Worm (Caenorhabditis elegans) whole organism, late embryonic: Measurements from ENCODE around the gene K05D4.9.

Experiments
- C38D4.7 ChIP-seq: fragments of 200-800 bp; sonication (Bioruptor generic); optimal IDR thresholded peaks from 2 replicates; lab custom pipeline; 2018; ENCODE audit warnings: mild to moderate bottlenecking, missing genetic modification characterization, moderate library complexity, missing compliant biosample characterization
- K09A11.1 ChIP-seq: sonication (generic microtip); optimal IDR thresholded peaks from 2 replicates; lab custom pipeline; 2017; ENCODE audit warnings: antibody characterized with exemption, mild to moderate bottlenecking, missing genetic modification characterization, missing compliant biosample characterization; ENCODE audit not compliant: insufficient read depth
- T23F11.4 ChIP-seq: fragments of 200-800 bp; sonication (Bioruptor generic); optimal IDR thresholded peaks from 2 replicates; lab custom pipeline; 2018; ENCODE audit warnings: mild to moderate bottlenecking, missing genetic modification characterization, missing compliant biosample characterization
- Y22D7AL.16 ChIP-seq: sonication (generic microtip); optimal IDR thresholded peaks from 2 replicates; lab custom pipeline; 2016; ENCODE audit warnings: missing genetic modification characterization, missing compliant biosample characterization
- ceh-14 ChIP-seq: sonication (generic microtip); optimal IDR thresholded peaks from 2 replicates; lab custom pipeline; 2016; ENCODE audit warnings: missing genotype, missing genetic modification characterization, missing compliant biosample characterization
- ceh-18 ChIP-seq: sonication (generic microtip); optimal IDR thresholded peaks from 2 replicates; lab custom pipeline; 2016; ENCODE audit warnings: missing genetic modification characterization, missing compliant biosample characterization
- ceh-19 ChIP-seq: fragments of 200-800 bp; sonication (Bioruptor generic); optimal IDR thresholded peaks from 2 replicates; lab custom pipeline; 2018; ENCODE audit warnings: mild to moderate bottlenecking, missing genetic modification characterization, missing compliant biosample characterization
- ceh-24 ChIP-seq: sonication (generic microtip); optimal IDR thresholded peaks from 2 replicates; lab custom pipeline; 2016; ENCODE audit warnings: mild to moderate bottlenecking, missing genetic modification characterization, missing compliant biosample characterization
- ceh-30 ChIP-seq: fragments of 150-350 bp; optimal IDR thresholded peaks from 2 replicates; lab custom pipeline; 2014; ENCODE audit warnings: missing biosample characterization, missing genetic modification characterization
- ceh-31 ChIP-seq: sonication (generic microtip); optimal IDR thresholded peaks from 2 replicates; lab custom pipeline; 2016; ENCODE audit warnings: missing genetic modification characterization, missing compliant biosample characterization
- ceh-34 ChIP-seq: sonication (generic microtip); optimal IDR thresholded peaks from 2 replicates; lab custom pipeline; 2016; ENCODE audit warnings: mild to moderate bottlenecking, missing genetic modification characterization, missing compliant biosample characterization
- ceh-6 ChIP-seq: fragments of 200-800 bp; sonication (Bioruptor generic); optimal IDR thresholded peaks from 2 replicates; lab custom pipeline; 2018; ENCODE audit warnings: mild to moderate bottlenecking, missing genetic modification characterization, missing compliant biosample characterization
- ceh-9 ChIP-seq: sonication (generic microtip); optimal IDR thresholded peaks from 2 replicates; lab custom pipeline; 2016; ENCODE audit warnings: mild to moderate bottlenecking, missing genetic modification characterization, inconsistent platforms, missing compliant biosample characterization
- dmd-4 ChIP-seq: sonication (generic microtip); optimal IDR thresholded peaks from 2 replicates; lab custom pipeline; 2016; ENCODE audit warnings: borderline replicate concordance, missing genetic modification characterization, missing compliant biosample characterization
- elt-2 ChIP-seq: sonication (generic microtip); optimal IDR thresholded peaks from 2 replicates; lab custom pipeline; 2016; ENCODE audit warnings: missing genetic modification reagents, missing genetic modification characterization, missing compliant biosample characterization
- elt-4 ChIP-seq: sonication (generic microtip); optimal IDR thresholded peaks from 2 replicates; lab custom pipeline; 2016; ENCODE audit warnings: missing genetic modification characterization, missing compliant biosample characterization
- fax-1 ChIP-seq: sonication (generic microtip); optimal IDR thresholded peaks from 2 replicates; lab custom pipeline; 2016; ENCODE audit warnings: missing genotype, missing genetic modification characterization, missing compliant biosample characterization
- fkh-10 ChIP-seq: fragments of 150-350 bp; optimal IDR thresholded peaks from 2 replicates; lab custom pipeline; 2014; ENCODE audit warnings: missing biosample characterization, missing genetic modification reagents, missing genetic modification characterization
- gmeb-2 ChIP-seq: sonication (generic microtip); optimal IDR thresholded peaks from 2 replicates; lab custom pipeline; 2016; ENCODE audit warnings: missing genetic modification characterization, inconsistent platforms, missing compliant biosample characterization
- hlh-13 ChIP-seq: fragments of 200-800 bp; sonication (Bioruptor generic); optimal IDR thresholded peaks from 2 replicates; lab custom pipeline; 2018; ENCODE audit warnings: mild to moderate bottlenecking, missing genetic modification characterization, missing compliant biosample characterization
- hlh-6 ChIP-seq: sonication (generic microtip); optimal IDR thresholded peaks from 2 replicates; lab custom pipeline; 2016; ENCODE audit warnings: missing genotype, missing genetic modification characterization, missing compliant biosample characterization
- hlh-8 ChIP-seq: sonication (generic microtip); optimal IDR thresholded peaks from 2 replicates; lab custom pipeline; 2016; ENCODE audit warnings: missing genotype, missing genetic modification characterization, missing compliant biosample characterization
- lim-6 ChIP-seq: sonication (generic microtip); optimal IDR thresholded peaks from 2 replicates; lab custom pipeline; 2016; ENCODE audit warnings: missing genetic modification characterization, missing compliant biosample characterization
- lin-11 ChIP-seq: fragments of 200-800 bp; sonication (Bioruptor generic); optimal IDR thresholded peaks from 2 replicates; lab custom pipeline; 2018; ENCODE audit warnings: mild to moderate bottlenecking, missing genetic modification characterization, missing compliant biosample characterization
- madf-2 ChIP-seq: sonication (generic microtip); optimal IDR thresholded peaks from 2 replicates; lab custom pipeline; 2017; ENCODE audit warnings: missing genetic modification characterization, missing compliant biosample characterization
- mec-3 ChIP-seq: sonication (generic microtip); optimal IDR thresholded peaks from 2 replicates; lab custom pipeline; 2016; ENCODE audit warnings: borderline replicate concordance, missing genetic modification characterization, missing compliant biosample characterization
- nfya-1 ChIP-seq: sonication (generic microtip); optimal IDR thresholded peaks from 2 replicates; lab custom pipeline; 2017; ENCODE audit warnings: missing genetic modification characterization, mild to moderate bottlenecking, missing compliant biosample characterization, antibody characterized with exemption, moderate library complexity
- nhr-232 ChIP-seq: sonication (generic microtip); optimal IDR thresholded peaks from 2 replicates; lab custom pipeline; 2016; ENCODE audit warnings: missing genetic modification characterization, missing compliant biosample characterization
- pag-3 ChIP-seq: sonication (generic microtip); optimal IDR thresholded peaks from 2 replicates; lab custom pipeline; 2016; ENCODE audit warnings: missing compliant biosample characterization, missing genetic modification characterization, borderline replicate concordance
- pax-1 ChIP-seq: fragments of 150-350 bp; optimal IDR thresholded peaks from 2 replicates; lab custom pipeline; 2014; ENCODE audit warnings: missing biosample characterization, missing genetic modification characterization
- pha-4 ChIP-seq: fragments of 150-350 bp; optimal IDR thresholded peaks from 2 replicates; lab custom pipeline; 2018; ENCODE audit warnings: missing biosample characterization, missing genetic modification reagents, missing genetic modification characterization
- rnt-1 ChIP-seq: sonication (generic microtip); optimal IDR thresholded peaks from 2 replicates; lab custom pipeline; 2016; ENCODE audit warnings: missing genetic modification characterization, missing compliant biosample characterization
- sdc-2 ChIP-seq: sonication (generic microtip); optimal IDR thresholded peaks from 2 replicates; lab custom pipeline; 2016; ENCODE audit warnings: missing genotype, missing genetic modification characterization, missing compliant biosample characterization
- sox-2 ChIP-seq: fragments of 200-800 bp; sonication (Bioruptor generic); IDR thresholded peaks from 2 replicates; pipeline ENCODE4 v1.3.6; 2022; ENCODE audit warnings: missing genetic modification reagents, missing genetic modification characterization, missing compliant biosample characterization
- syd-9 ChIP-seq: sonication (generic microtip); optimal IDR thresholded peaks from 2 replicates; lab custom pipeline; 2016; ENCODE audit warnings: mild to moderate bottlenecking, missing genetic modification characterization, moderate library complexity, missing compliant biosample characterization
- tbx-7 ChIP-seq: sonication (generic microtip); optimal IDR thresholded peaks from 2 replicates; lab custom pipeline; 2016; ENCODE audit warnings: missing genotype, missing genetic modification characterization, missing compliant biosample characterization
- unc-42 ChIP-seq: sonication (generic microtip); optimal IDR thresholded peaks from 2 replicates; lab custom pipeline; 2016; ENCODE audit warnings: missing genotype, missing genetic modification characterization, missing compliant biosample characterization
- ztf-16 ChIP-seq: sonication (generic microtip); optimal IDR thresholded peaks from 2 replicates; lab custom pipeline; 2017; ENCODE audit warnings: missing genetic modification characterization, missing compliant biosample characterization

Gene K05D4.9

DNA sequence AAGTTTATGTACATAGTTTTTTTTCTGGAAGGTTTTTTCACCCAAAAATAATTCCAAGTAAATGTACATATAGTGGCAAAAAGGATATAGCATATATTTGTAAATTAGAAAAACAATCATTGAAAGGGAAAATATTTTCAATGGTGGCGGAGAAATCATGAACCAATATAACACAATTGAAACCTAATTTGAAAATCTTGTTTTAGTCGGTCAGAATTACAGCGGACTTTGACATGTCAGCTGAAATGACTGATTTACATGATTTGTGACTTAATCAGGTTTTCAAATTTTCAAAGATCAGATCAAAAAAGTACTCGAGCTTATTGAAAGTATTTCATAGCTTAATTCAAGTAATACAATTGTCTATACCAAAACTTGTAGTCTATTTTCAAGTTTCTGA, at the start of gene K05D4.9:
Gene K05D4.9, minus strand, starts transcription at position 101 of the 400 bp plus-strand sequence.
- TF ChIP-seq ceh-31 (tag; lab: Kevin White, UChicago) (no peak), lin-11 (tag; lab: Kevin White, UChicago) (no peak), sdc-2 (tag; lab: Kevin White, UChicago) (no peak), ceh-34 (tag; lab: Kevin White, UChicago) (no peak), pax-1 (tag; lab: Kevin White, UChicago) (no peak), mec-3 (tag; lab: Kevin White, UChicago) (no peak), hlh-8 (tag; lab: Kevin White, UChicago) (no peak), ceh-18 (tag; lab: Kevin White, UChicago) (no peak), K09A11.1 (tag; lab: Kevin White, UChicago) (no peak), dmd-4 (tag; lab: Kevin White, UChicago) (no peak), lim-6 (tag; lab: Kevin White, UChicago) (no peak), C38D4.7 (GFP tag; lab: Kevin White, UChicago) (no peak), ceh-30 (tag; lab: Kevin White, UChicago) (no peak), hlh-6 (tag; lab: Kevin White, UChicago) (no peak), ceh-9 (no peak), ceh-19 (GFP tag; lab: Kevin White, UChicago) (no peak), nfya-1 (tag; lab: Kevin White, UChicago) (no peak)

DNA sequence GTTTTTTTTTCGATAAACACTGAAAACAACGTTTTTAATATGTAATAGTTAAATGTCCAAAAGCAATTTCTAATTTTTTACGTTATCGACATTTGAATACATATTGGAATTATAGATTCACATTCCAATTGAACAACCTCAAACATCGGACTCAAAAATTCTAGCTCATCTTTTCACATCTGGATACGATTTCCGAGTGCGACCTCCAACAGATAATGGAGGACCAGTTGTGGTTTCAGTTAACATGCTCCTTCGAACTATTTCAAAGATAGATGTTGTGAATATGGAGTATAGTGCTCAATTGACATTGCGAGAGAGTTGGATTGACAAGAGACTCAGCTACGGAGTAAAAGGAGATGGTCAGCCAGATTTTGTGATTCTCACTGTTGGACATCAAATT, 48.4 kb upstream of the K05D4.9 start:
- TF ChIP-seq ceh-18 (tag; lab: Kevin White, UChicago) = no peak
- TF ChIP-seq T23F11.4 = no peak
- no peak for TF ChIP-seq dmd-4 (tag; lab: Kevin White, UChicago)
- no peak for TF ChIP-seq pha-4 (tag; lab: Kevin White, UChicago)
- no peak for TF ChIP-seq ceh-14 (tag; lab: Kevin White, UChicago)
- no peak for TF ChIP-seq C38D4.7 (GFP tag; lab: Kevin White, UChicago)
- TF ChIP-seq gmeb-2 = no peak
- TF ChIP-seq ztf-16 (tag; lab: Kevin White, UChicago) = no peak
- no peak for TF ChIP-seq nfya-1 (tag; lab: Kevin White, UChicago)
- TF ChIP-seq rnt-1 = no peak
- TF ChIP-seq sdc-2 (tag; lab: Kevin White, UChicago) = no peak
- no peak for TF ChIP-seq hlh-6 (tag; lab: Kevin White, UChicago)
- no peak for TF ChIP-seq elt-2 (tag; lab: Kevin White, UChicago)
- no peak for TF ChIP-seq nhr-232 (tag; lab: Kevin White, UChicago)
- no peak for TF ChIP-seq ceh-6
- TF ChIP-seq ceh-24 = no peak
- TF ChIP-seq madf-2 (tag; lab: Kevin White, UChicago) = no peak
- no peak for TF ChIP-seq ceh-30 (tag; lab: Kevin White, UChicago)
- no peak for TF ChIP-seq unc-42 (tag; lab: Kevin White, UChicago)
- no peak for TF ChIP-seq fax-1 (tag; lab: Kevin White, UChicago)

ce11 chrV:16218972-16219757, 47.5 kb upstream of the K05D4.9 start, which contains the start of gene glc-1:
Gene glc-1, plus strand, starts transcription at chrV:16219634.
- no peak for TF ChIP-seq ztf-16 (tag; lab: Kevin White, UChicago)
- TF ChIP-seq ceh-14 (tag; lab: Kevin White, UChicago) = no peak
- TF ChIP-seq hlh-6 (tag; lab: Kevin White, UChicago) = no peak
- no peak for TF ChIP-seq ceh-18 (tag; lab: Kevin White, UChicago)
- TF ChIP-seq hlh-13 (GFP tag; lab: Kevin White, UChicago) = no peak
- no peak for TF ChIP-seq gmeb-2
- TF ChIP-seq T23F11.4 = no peak
- TF ChIP-seq ceh-6 = no peak
- TF ChIP-seq rnt-1 = no peak
- TF ChIP-seq ceh-24 = no peak
- no peak for TF ChIP-seq sox-2
- no peak for TF ChIP-seq fkh-10 (GFP tag; lab: Kevin White, UChicago)
- TF ChIP-seq Y22D7AL.16 (tag; lab: Kevin White, UChicago) = no peak
- TF ChIP-seq pax-1 (tag; lab: Kevin White, UChicago) = no peak
- TF ChIP-seq syd-9 (tag; lab: Kevin White, UChicago) = no peak
- TF ChIP-seq tbx-7 (tag; lab: Kevin White, UChicago) = no peak
- TF ChIP-seq elt-4 (tag; lab: Kevin White, UChicago) = no peak
- no peak for TF ChIP-seq pag-3 (tag; lab: Kevin White, UChicago)
